Worm (Caenorhabditis elegans) whole organism, L1 larva: ENCODE results near the gene F45C12.17.
A peak's percentile ranks its signal among the peaks of the same experiment; 100 is the strongest.
"Not testable (repeated sequence)": the region's sequence is repeated elsewhere in the genome, so short reads cannot be mapped to it uniquely, and the experiment has no call there.

Experiments
- C04F5.9 ChIP-seq: sonication (generic microtip); optimal IDR thresholded peaks from 2 replicates; lab custom pipeline; 2016; ENCODE audit warnings: missing genetic modification characterization, missing compliant biosample characterization
- ama-1 ChIP-seq: fragments of 150-350 bp; optimal IDR thresholded peaks from 2 replicates; lab custom pipeline; 2014
- dsc-1 ChIP-seq: sonication (generic microtip); optimal IDR thresholded peaks from 2 replicates; lab custom pipeline; 2016; ENCODE audit warnings: mild to moderate bottlenecking, missing genetic modification characterization, missing compliant biosample characterization
- efl-1 ChIP-seq, 4 experiments: fragments of 150-350 bp; optimal IDR thresholded peaks in 3 of 4; peaks in 1 of 4; 1 replicate in 1 of 4; 2 replicates in 3 of 4; lab custom pipeline; 2014; ENCODE audit warnings: missing biosample characterization in 2 of 4, missing genetic modification characterization in 2 of 4, missing genetic modification reagents in 2 of 4
- elt-2 ChIP-seq: sonication (generic microtip); optimal IDR thresholded peaks from 2 replicates; lab custom pipeline; 2016; ENCODE audit warnings: missing genetic modification characterization, mild to moderate bottlenecking, inconsistent platforms, missing compliant biosample characterization, missing genetic modification reagents
- grh-1 ChIP-seq: fragments of 200-800 bp; sonication (Bioruptor generic); IDR thresholded peaks from 2 replicates; pipeline ENCODE4 v1.3.6; 2022; ENCODE audit warnings: missing genetic modification reagents, missing genetic modification characterization, missing compliant biosample characterization
- lin-15B ChIP-seq: fragments of 150-350 bp; sonication (generic microtip); optimal IDR thresholded peaks from 3 replicates; lab custom pipeline; 2014; ENCODE audit warnings: missing biosample characterization, missing genetic modification characterization
- lin-35 ChIP-seq, 2 experiments: fragments of 150-350 bp; optimal IDR thresholded peaks; 2 replicates each; lab custom pipeline; 2014; ENCODE audit warnings: missing biosample characterization in 2 of 2, missing genetic modification characterization in 2 of 2, missing genetic modification reagents in 2 of 2
- nhr-237 ChIP-seq: fragments of 150-350 bp; optimal IDR thresholded peaks from 2 replicates; lab custom pipeline; 2014; ENCODE audit warnings: missing biosample characterization, missing genetic modification characterization
- nhr-71 ChIP-seq: sonication (generic microtip); optimal IDR thresholded peaks from 2 replicates; lab custom pipeline; 2016; ENCODE audit warnings: mild to moderate bottlenecking, missing genetic modification characterization, moderate library complexity, missing compliant biosample characterization
- nhr-77 ChIP-seq: fragments of 150-350 bp; optimal IDR thresholded peaks from 2 replicates; lab custom pipeline; 2014; ENCODE audit warnings: missing biosample characterization, missing genetic modification characterization
- sup-37 ChIP-seq: fragments of 200-800 bp; sonication (Bioruptor generic); optimal IDR thresholded peaks from 2 replicates; lab custom pipeline; 2018; ENCODE audit warnings: mild to moderate bottlenecking, missing genetic modification characterization, missing compliant biosample characterization
- unc-98 ChIP-seq: fragments of 200-800 bp; sonication (Bioruptor generic); IDR thresholded peaks from 2 replicates; pipeline ENCODE4 v1.3.6; 2022; ENCODE audit warnings: missing genetic modification characterization, missing compliant biosample characterization
- ztf-11 ChIP-seq, 2 experiments: sonication (generic microtip); optimal IDR thresholded peaks; 2 replicates each; lab custom pipeline; 2016 to 2017; ENCODE audit warnings: missing genetic modification characterization in 2 of 2, missing biosample characterization in 1 of 2, missing compliant biosample characterization in 1 of 2

Gene F45C12.17

ce11 chrII:1766715-1767114, 40.8 kb downstream of the F45C12.17 start:
- no peak for TF ChIP-seq ama-1 (lab: Kevin White, UChicago)
- TF ChIP-seq, all 84 proteins: peak for 0

ce11 chrII:1767458-1767857, 41.5 kb downstream of the F45C12.17 start:
- TF ChIP-seq lin-35 (GFP tag; optimal IDR thresholded peaks at IDR 0.05; lab: Kevin White, UChicago) (peak in 1 of 2 experiments; percentile 10), efl-1 (GFP tag; optimal IDR thresholded peaks at IDR 0.05 in 1 of 2; lab: Kevin White, UChicago) (peak in 1 of 2 experiments; percentile 43), elt-2 (tag; lab: Kevin White, UChicago) (peak; percentile 28)
- not testable (repeated sequence) for TF ChIP-seq efl-1 (optimal IDR thresholded peaks at IDR 0.05; lab: Kevin White, UChicago)
- TF ChIP-seq, all 84 proteins: peak for 3; not testable (repeated sequence) for 81

- not testable (repeated sequence) for TF ChIP-seq dsc-1 (tag; lab: Kevin White, UChicago); unc-98 (GFP tag; lab: Robert Waterston, UW); C04F5.9 (tag; lab: Kevin White, UChicago)
These were observed 45.4 kb downstream of the F45C12.17 start, which contains the start of gene math-26 for ce11 chrII:1771347-1771746. Gene math-26 (plus strand): TSS chrII:1771647.

ce11 chrII:1771785-1772184, 45.9 kb downstream of the F45C12.17 start, which contains the start of gene math-3:
Gene math-3 (plus strand): TSS chrII:1772085.
- TF ChIP-seq sup-37 (GFP tag; lab: Kevin White, UChicago), result no peak
- TF ChIP-seq dsc-1 (tag; lab: Kevin White, UChicago), result no peak
- no peak for TF ChIP-seq nhr-237 (tag; lab: Kevin White, UChicago)
- TF ChIP-seq grh-1 (GFP tag; lab: Robert Waterston, UW), result no peak
- TF ChIP-seq lin-35 (GFP tag; optimal IDR thresholded peaks at IDR 0.05; lab: Kevin White, UChicago), result no peak
- no peak for TF ChIP-seq nhr-71

ce11 chrII:1775234-1775633, 49.3 kb downstream of the F45C12.17 start, which contains the start of gene F36H5.14:
Gene F36H5.14 (plus strand): TSS chrII:1775534.
- not testable (repeated sequence) for TF ChIP-seq nhr-77 (tag; lab: Kevin White, UChicago); ztf-11 (tag; optimal IDR thresholded peaks at IDR 0.05; lab: Kevin White, UChicago); lin-15B
- TF ChIP-seq, all 84 proteins: peak for 0; not testable (repeated sequence) for 84
